Fruit fly (Drosophila melanogaster) whole organism, pupa: ENCODE measurements around the gene dgt6.

Experiments
- CG10348 ChIP-seq: fragments of 200-800 bp; sonication (Bioruptor generic); IDR thresholded peaks from 2 replicates; pipeline ENCODE4 v1.3.6; 2022; ENCODE audit warnings: missing biosample characterization, missing genetic modification characterization
- CG14655 ChIP-seq: fragments of 200-800 bp; sonication (Bioruptor generic); optimal IDR thresholded peaks from 3 replicates; lab custom pipeline; 2017; ENCODE audit warnings: mild to moderate bottlenecking, missing biosample characterization, missing genetic modification reagents, missing genetic modification characterization
- CG15710 ChIP-seq: fragments of 200-800 bp; sonication (Bioruptor generic); optimal IDR thresholded peaks from 2 replicates; lab custom pipeline; 2018; ENCODE audit warnings: missing biosample characterization, mild to moderate bottlenecking, missing genetic modification characterization, moderate library complexity
- CG17806 ChIP-seq: fragments of 200-800 bp; sonication (Bioruptor generic); optimal IDR thresholded peaks from 2 replicates; lab custom pipeline; 2018; ENCODE audit warnings: missing biosample characterization, mild to moderate bottlenecking, missing genetic modification characterization, moderate library complexity
- CG9948 ChIP-seq: fragments of 200-800 bp; sonication (Bioruptor generic); optimal IDR thresholded peaks from 2 replicates; lab custom pipeline; 2018; ENCODE audit warnings: missing biosample characterization, mild to moderate bottlenecking, missing genetic modification characterization, moderate library complexity
- EcR ChIP-seq: fragments of 200-800 bp; sonication (Bioruptor generic); optimal IDR thresholded peaks from 3 replicates; lab custom pipeline; 2019; ENCODE audit warnings: missing biosample characterization, missing genetic modification characterization, mild to moderate bottlenecking, moderate library complexity, missing genetic modification reagents
- Pif1A ChIP-seq: fragments of 200-800 bp; sonication (Bioruptor generic); optimal IDR thresholded peaks from 3 replicates; lab custom pipeline; 2016; ENCODE audit warnings: missing biosample characterization, missing genetic modification characterization
- Pif1B ChIP-seq: fragments of 200-800 bp; sonication (Bioruptor generic); optimal IDR thresholded peaks from 3 replicates; lab custom pipeline; 2016; ENCODE audit warnings: missing biosample characterization, missing genetic modification characterization
- gl ChIP-seq: fragments of 200-800 bp; sonication (Bioruptor generic); optimal IDR thresholded peaks from 2 replicates; lab custom pipeline; 2018; ENCODE audit warnings: missing biosample characterization, mild to moderate bottlenecking, missing genetic modification characterization
- rn ChIP-seq: fragments of 200-800 bp; sonication (Bioruptor generic); IDR thresholded peaks from 2 replicates; pipeline ENCODE4 v1.3.6; 2022; ENCODE audit warnings: missing biosample characterization, missing genetic modification characterization

DNA sequence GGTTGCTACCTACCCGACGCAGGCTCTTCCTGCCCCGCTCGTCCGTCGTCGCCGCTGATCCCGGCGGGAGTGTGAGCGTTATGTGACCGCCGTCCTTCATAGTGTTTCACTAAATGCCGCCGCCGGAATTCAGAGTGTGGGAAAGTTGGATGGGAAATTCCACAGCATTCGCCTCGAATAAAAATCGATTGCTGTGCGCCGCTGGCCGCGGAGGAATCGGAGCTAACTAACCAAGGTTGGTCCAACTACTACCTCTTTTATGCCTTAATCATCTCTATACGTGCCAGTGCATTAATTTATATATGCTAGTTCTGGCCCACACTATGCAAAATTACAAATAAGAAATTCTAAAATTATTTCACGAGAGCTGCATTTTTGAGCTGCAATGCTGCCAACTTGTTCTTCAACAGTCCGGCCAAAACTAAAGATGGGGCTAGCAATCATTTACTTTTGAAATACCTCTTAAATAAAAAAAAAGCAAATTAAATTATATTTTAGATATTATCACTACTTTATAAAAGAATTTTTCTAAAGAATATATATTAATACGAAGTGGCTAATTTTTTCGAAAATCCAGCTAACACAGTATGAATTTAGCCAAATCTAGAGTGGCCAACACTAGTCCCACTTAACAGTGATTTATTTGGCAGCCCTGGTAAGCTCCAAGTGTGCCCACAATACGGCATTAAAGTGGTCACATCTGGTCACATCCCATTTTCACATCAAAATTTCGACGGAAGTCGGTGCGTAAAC lies 18.2 kb downstream of the dgt6 start, which contains the start of the genes alpha-Man-Ib and Pdhb:
- TF ChIP-seq EcR (GFP tag; lab: Kevin White, UChicago) (no peak), CG10348 (GFP tag; lab: Robert Waterston, UW) (peak; percentile 47; the same call in 1 of the 2 replicates), gl (no peak), CG14655 (no peak), rn (GFP tag; lab: Robert Waterston, UW) (peak; percentile 61), Pif1A (GFP tag; lab: Kevin White, UChicago) (no peak), CG17806 (tag; lab: Kevin White, UChicago) (peak; percentile 55), CG15710 (tag; lab: Kevin White, UChicago) (peak; percentile 69), CG9948 (tag; lab: Kevin White, UChicago) (no peak), Pif1B (GFP tag; lab: Kevin White, UChicago) (no peak)
